Worm (Caenorhabditis elegans) whole organism, midembryonic: ENCODE measurements around the gene dod-6.

ENCODE experiments used
- T22C8.4 ChIP-seq: fragments of 200-800 bp; sonication (Bioruptor generic); IDR thresholded peaks from 2 replicates; pipeline ENCODE4 v1.3.6; 2022; ENCODE audit warnings: missing genetic modification characterization, missing compliant biosample characterization
- cog-1 ChIP-seq: sonication (generic microtip); optimal IDR thresholded peaks from 2 replicates; lab custom pipeline; 2016; ENCODE audit warnings: missing genetic modification characterization, missing compliant biosample characterization
- flt-1 ChIP-seq: fragments of 200-800 bp; sonication (Bioruptor generic); IDR thresholded peaks from 2 replicates; pipeline ENCODE4 v1.3.6; 2022; ENCODE audit warnings: missing genetic modification characterization, missing compliant biosample characterization
- klf-2 ChIP-seq: fragments of 200-800 bp; sonication (Bioruptor generic); conservative IDR thresholded peaks from 2 replicates; pipeline ENCODE4 v1.3.6; 2022; ENCODE audit warnings: missing genetic modification reagents, missing genetic modification characterization, missing compliant biosample characterization
- med-1 ChIP-seq: sonication (generic microtip); optimal IDR thresholded peaks from 2 replicates; lab custom pipeline; 2017; ENCODE audit warnings: missing genetic modification characterization, mild to moderate bottlenecking, missing compliant biosample characterization, antibody characterized with exemption, missing genetic modification reagents; ENCODE audit not compliant: insufficient read depth
- ref-1 ChIP-seq: fragments of 200-800 bp; sonication (Bioruptor generic); conservative IDR thresholded peaks from 2 replicates; pipeline ENCODE4 v1.3.6; 2022; ENCODE audit warnings: missing genetic modification reagents, missing genetic modification characterization, missing compliant biosample characterization
- tab-1 ChIP-seq: fragments of 200-800 bp; sonication (Bioruptor generic); IDR thresholded peaks from 2 replicates; pipeline ENCODE4 v1.3.6; 2022; ENCODE audit warnings: missing genetic modification characterization, missing compliant biosample characterization
- ztf-23 ChIP-seq: fragments of 200-800 bp; sonication (Bioruptor generic); IDR thresholded peaks from 2 replicates; pipeline ENCODE4 v1.3.6; 2022; ENCODE audit warnings: missing genetic modification reagents, missing genetic modification characterization, missing compliant biosample characterization
- ztf-29 ChIP-seq: fragments of 200-800 bp; sonication (Bioruptor generic); IDR thresholded peaks from 2 replicates; pipeline ENCODE4 v1.3.6; 2022; ENCODE audit warnings: missing genetic modification reagents, missing genetic modification characterization, missing compliant biosample characterization

Gene dod-6

ce11 chrIII:10179444-10179843, 18.1 kb upstream of the dod-6 start:
- TF ChIP-seq T22C8.4 (GFP tag; lab: Robert Waterston, UW) (no peak), ref-1 (GFP tag; lab: Robert Waterston, UW) (no peak), klf-2 (GFP tag; lab: Robert Waterston, UW) (no peak), cog-1 (no peak), ztf-29 (GFP tag; lab: Robert Waterston, UW) (no peak), med-1 (GFP tag; lab: Kevin White, UChicago) (no peak), ztf-23 (no peak), flt-1 (no peak), tab-1 (no peak)

ce11 chrIII:10181868-10182267, 15.6 kb upstream of the dod-6 start:
- TF ChIP-seq med-1 (GFP tag; lab: Kevin White, UChicago): no peak
- TF ChIP-seq ref-1 (GFP tag; lab: Robert Waterston, UW): no peak
- no peak for TF ChIP-seq cog-1
- no peak for TF ChIP-seq ztf-29 (GFP tag; lab: Robert Waterston, UW)
- TF ChIP-seq flt-1: no peak
- TF ChIP-seq ztf-23: no peak
- no peak for TF ChIP-seq klf-2 (GFP tag; lab: Robert Waterston, UW)
- no peak for TF ChIP-seq tab-1
- no peak for TF ChIP-seq T22C8.4 (GFP tag; lab: Robert Waterston, UW)

ce11 chrIII:10186160-10186559, 11.4 kb upstream of the dod-6 start, which contains the start of gene unc-47:
TSS of gene unc-47 (minus strand) at chrIII:10186260.
- TF ChIP-seq klf-2 (GFP tag; lab: Robert Waterston, UW): no peak
- TF ChIP-seq cog-1: no peak
- no peak for TF ChIP-seq ztf-23
- no peak for TF ChIP-seq med-1 (GFP tag; lab: Kevin White, UChicago)
- no peak for TF ChIP-seq ztf-29 (GFP tag; lab: Robert Waterston, UW)
- no peak for TF ChIP-seq ref-1 (GFP tag; lab: Robert Waterston, UW)
- no peak for TF ChIP-seq T22C8.4 (GFP tag; lab: Robert Waterston, UW)
- no peak for TF ChIP-seq tab-1
- no peak for TF ChIP-seq flt-1

ce11 chrIII:10187840-10188239, 9.7 kb upstream of the dod-6 start:
- TF ChIP-seq T22C8.4 (GFP tag; lab: Robert Waterston, UW): no peak
- TF ChIP-seq med-1 (GFP tag; lab: Kevin White, UChicago): no peak
- TF ChIP-seq cog-1: no peak
- no peak for TF ChIP-seq ref-1 (GFP tag; lab: Robert Waterston, UW)
- no peak for TF ChIP-seq klf-2 (GFP tag; lab: Robert Waterston, UW)
- TF ChIP-seq flt-1: no peak
- 0 out of 2 replicates have a peak, but pooled peaks have one; percentile 13 for TF ChIP-seq ztf-29 (GFP tag; lab: Robert Waterston, UW)
- no peak for TF ChIP-seq tab-1

- TF ChIP-seq ztf-29 (GFP tag; lab: Robert Waterston, UW) (no peak), klf-2 (GFP tag; lab: Robert Waterston, UW) (no peak), flt-1 (no peak), ref-1 (GFP tag; lab: Robert Waterston, UW) (no peak), tab-1 (no peak), T22C8.4 (GFP tag; lab: Robert Waterston, UW) (no peak), ztf-23 (no peak), cog-1 (no peak)
Measured at ce11 chrIII:10188912-10189311, 8.6 kb upstream of the dod-6 start, which contains the start of gene epac-1. TSS of gene epac-1 (plus strand) at chrIII:10189212.

- TF ChIP-seq flt-1: no peak
- TF ChIP-seq ztf-23: no peak
- no peak for TF ChIP-seq med-1 (GFP tag; lab: Kevin White, UChicago)
- TF ChIP-seq klf-2 (GFP tag; lab: Robert Waterston, UW): no peak
- TF ChIP-seq tab-1: no peak
- TF ChIP-seq ref-1 (GFP tag; lab: Robert Waterston, UW): no peak
Measured at ce11 chrIII:10194569-10194968, 2.9 kb upstream of the dod-6 start.

ce11 chrIII:10195911-10196310, 1.6 kb upstream of the dod-6 start:
- no peak for TF ChIP-seq ref-1 (GFP tag; lab: Robert Waterston, UW)
- no peak for TF ChIP-seq tab-1
- no peak for TF ChIP-seq klf-2 (GFP tag; lab: Robert Waterston, UW)
- no peak for TF ChIP-seq med-1 (GFP tag; lab: Kevin White, UChicago)
- TF ChIP-seq T22C8.4 (GFP tag; lab: Robert Waterston, UW): no peak
- TF ChIP-seq ztf-23: no peak
- no peak for TF ChIP-seq cog-1
- no peak for TF ChIP-seq ztf-29 (GFP tag; lab: Robert Waterston, UW)
- TF ChIP-seq flt-1: no peak

ce11 chrIII:10196796-10197195, 720 bp upstream of the dod-6 start:
- TF ChIP-seq cog-1 (no peak), T22C8.4 (GFP tag; lab: Robert Waterston, UW) (no peak), flt-1 (no peak), med-1 (GFP tag; lab: Kevin White, UChicago) (no peak), ztf-29 (GFP tag; lab: Robert Waterston, UW) (no peak), ref-1 (GFP tag; lab: Robert Waterston, UW) (no peak), tab-1 (no peak), ztf-23 (no peak), klf-2 (GFP tag; lab: Robert Waterston, UW) (no peak)

ce11 chrIII:10199052-10199451, 1.5 kb downstream of the dod-6 start, which contains the start of gene T20G5.8:
TSS of gene T20G5.8 (plus strand) at chrIII:10199352.
- TF ChIP-seq ztf-23: no peak
- TF ChIP-seq flt-1: no peak
- no peak for TF ChIP-seq ztf-29 (GFP tag; lab: Robert Waterston, UW)
- no peak for TF ChIP-seq tab-1
- TF ChIP-seq T22C8.4 (GFP tag; lab: Robert Waterston, UW): no peak
- TF ChIP-seq ref-1 (GFP tag; lab: Robert Waterston, UW): no peak
- TF ChIP-seq cog-1: no peak
- TF ChIP-seq med-1 (GFP tag; lab: Kevin White, UChicago): no peak
- TF ChIP-seq klf-2 (GFP tag; lab: Robert Waterston, UW): no peak

ce11 chrIII:10201235-10201634, 3.7 kb downstream of the dod-6 start, which contains the start of the genes T20G5.13 and T20G5.12:
TSS of gene T20G5.13 (minus strand) at chrIII:10201335.
TSS of gene T20G5.12 (plus strand) at chrIII:10201604.
- TF ChIP-seq flt-1 (no peak), cog-1 (no peak), ztf-29 (GFP tag; lab: Robert Waterston, UW) (no peak), klf-2 (GFP tag; lab: Robert Waterston, UW) (no peak), med-1 (GFP tag; lab: Kevin White, UChicago) (no peak), tab-1 (no peak), ref-1 (GFP tag; lab: Robert Waterston, UW) (no peak), ztf-23 (no peak), T22C8.4 (GFP tag; lab: Robert Waterston, UW) (no peak)
